Fruit fly (Drosophila melanogaster): ENCODE data around the gene spz4.

Gene spz4

dm6 chr2L:11456667-11457222 lies 44.8 kb upstream of the spz4 start (continued):
- TF ChIP-seq hkb (optimal IDR thresholded peaks at IDR 0.05) (no peak), hkb (GFP tag; IDR thresholded peaks at IDR 0.05) (0 out of 2 replicates have a peak, but pooled peaks have one; percentile 8), CG7786 (GFP tag; optimal IDR thresholded peaks at IDR 0.05) (no peak), CG32767 (GFP tag; IDR thresholded peaks at IDR 0.05) (no peak), ewg (GFP tag; optimal IDR thresholded peaks at IDR 0.05) (no peak)

DNA sequence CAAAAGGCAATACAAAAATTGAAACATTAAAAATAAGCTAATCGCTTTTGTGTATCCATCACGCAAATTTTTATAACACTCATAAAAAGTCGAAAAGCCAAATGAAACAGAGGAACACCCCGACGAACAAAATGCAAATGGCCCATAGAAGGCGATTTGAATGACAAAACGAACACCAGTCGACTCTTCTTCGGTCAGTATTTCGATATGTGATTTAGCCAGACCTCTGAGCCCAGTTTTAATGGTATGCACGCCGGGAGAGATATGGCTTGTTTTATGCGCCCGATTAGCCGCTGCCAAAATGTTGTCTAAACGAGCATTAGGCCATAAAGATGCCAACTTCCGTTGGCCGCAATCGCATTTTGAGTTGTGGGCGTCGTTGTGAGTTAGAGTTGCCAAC lies 33.4 kb upstream of the spz4 start:
- peak; percentile 5 for TF ChIP-seq Vsx1 (GFP tag; optimal IDR thresholded peaks at IDR 0.05)
- no peak for TF ChIP-seq disco-r (GFP tag; optimal IDR thresholded peaks at IDR 0.05)
- TF ChIP-seq sd (tag; optimal IDR thresholded peaks at IDR 0.05), result peak; percentile 41
- peak; percentile 45 for TF ChIP-seq salm (tag; optimal IDR thresholded peaks at IDR 0.05)
- TF ChIP-seq vvl (GFP tag; IDR thresholded peaks at IDR 0.05), result peak; percentile 59; the same call in 1 of the 2 replicates
- TF ChIP-seq CG12769 (tag; optimal IDR thresholded peaks at IDR 0.05), result peak; percentile 53
- no peak for TF ChIP-seq HmgZ (tag; optimal IDR thresholded peaks at IDR 0.05)
- peak; percentile 53 for TF ChIP-seq abd-A (tag; optimal IDR thresholded peaks at IDR 0.05)
- no peak for TF ChIP-seq Nf-YA (GFP tag; IDR thresholded peaks at IDR 0.05)
- TF ChIP-seq dimm (GFP tag; IDR thresholded peaks at IDR 0.05), result no peak

DNA sequence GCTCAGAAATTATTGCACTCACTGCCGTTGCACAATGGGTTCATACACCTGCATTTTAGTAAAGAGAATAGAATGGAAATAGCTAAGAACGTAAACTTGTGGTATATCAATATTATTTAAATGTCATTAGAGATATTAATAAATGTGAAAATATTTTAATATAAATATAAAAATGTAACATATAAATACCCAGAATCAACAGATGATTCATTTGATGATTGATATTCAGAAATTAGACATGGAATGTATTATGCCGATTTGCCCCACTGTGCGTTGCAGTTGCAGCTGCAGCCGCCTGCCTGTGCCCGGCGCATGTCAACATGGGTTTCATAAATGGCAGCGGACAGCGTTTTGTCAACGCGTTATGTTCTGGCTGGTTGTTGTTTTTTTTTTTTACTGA lies 31.5 kb upstream of the spz4 start:
- peak in 1 of 2 experiments; percentile 49 for TF ChIP-seq bsh (GFP tag; optimal IDR thresholded peaks at IDR 0.05)
- TF ChIP-seq CG18262 (tag; optimal IDR thresholded peaks at IDR 0.05), result peak; percentile 56
- peak; percentile 34 for TF ChIP-seq CG4424 (GFP tag; optimal IDR thresholded peaks at IDR 0.05)
- TF ChIP-seq Neu2 (GFP tag; optimal IDR thresholded peaks at IDR 0.05; ENCODE audit: borderline replicate concordance), result no peak
- peak; percentile 23 for TF ChIP-seq CG8924 (tag; optimal IDR thresholded peaks at IDR 0.05)
- TF ChIP-seq phol (tag; optimal IDR thresholded peaks at IDR 0.05), result peak; percentile 35
- peak; percentile 62 for TF ChIP-seq zen (tag; optimal IDR thresholded peaks at IDR 0.05)
- TF ChIP-seq CG8388 (GFP tag; optimal IDR thresholded peaks at IDR 0.05), result peak; percentile 25
- TF ChIP-seq bbx (GFP tag; IDR thresholded peaks at IDR 0.05; ENCODE audit: partially characterized antibody), result no peak
- TF ChIP-seq sc (optimal IDR thresholded peaks at IDR 0.05), result no peak
- TF ChIP-seq sc (GFP tag; optimal IDR thresholded peaks at IDR 0.05), result peak; percentile 15
- TF ChIP-seq CG14710 (tag; optimal IDR thresholded peaks at IDR 0.05), result peak; percentile 47
- no peak for TF ChIP-seq slp2 (GFP tag; optimal IDR thresholded peaks at IDR 0.05)
- peak; percentile 39 for TF ChIP-seq Blimp-1 (GFP tag; optimal IDR thresholded peaks at IDR 0.05)
- no peak for TF ChIP-seq ATbp (GFP tag; optimal IDR thresholded peaks at IDR 0.05)
- TF ChIP-seq mirr (GFP tag; optimal IDR thresholded peaks at IDR 0.05), result no peak
- TF ChIP-seq dmrt11E (tag; optimal IDR thresholded peaks at IDR 0.05), result peak; percentile 54
- TF ChIP-seq Oli (tag; optimal IDR thresholded peaks at IDR 0.05), result peak; percentile 2
- TF ChIP-seq D19A (tag; optimal IDR thresholded peaks at IDR 0.05), result peak; percentile 18
- peak; percentile 52; the same call in 2 of the 3 replicates for TF ChIP-seq CG17361 (GFP tag; IDR thresholded peaks at IDR 0.05)
- TF ChIP-seq CG31441 (GFP tag; IDR thresholded peaks at IDR 0.05), result peak; percentile 48; the same call in 1 of the 2 replicates
- TF ChIP-seq CG10321 (GFP tag; IDR thresholded peaks at IDR 0.05), result no peak
- peak; percentile 14 for TF ChIP-seq unpg (GFP tag; optimal IDR thresholded peaks at IDR 0.05)
- no peak for TF ChIP-seq nerfin-1 (tag; optimal IDR thresholded peaks at IDR 0.05)
- peak; percentile 50 for TF ChIP-seq CG15696 (tag; optimal IDR thresholded peaks at IDR 0.05)
- peak; percentile 31 for TF ChIP-seq CG17829 (tag; optimal IDR thresholded peaks at IDR 0.05)
- peak in 1 of 3 experiments; percentile 68 for TF ChIP-seq lola (GFP tag; optimal IDR thresholded peaks at IDR 0.05)
- TF ChIP-seq kay (GFP tag; optimal IDR thresholded peaks at IDR 0.05), result no peak
- no peak for TF ChIP-seq pita (GFP tag; optimal IDR thresholded peaks at IDR 0.05)
- TF ChIP-seq CG9727 (GFP tag; optimal IDR thresholded peaks at IDR 0.05), result peak; percentile 35
- peak; percentile 3 for TF ChIP-seq fd96Cb (tag; optimal IDR thresholded peaks at IDR 0.05)
- peak; percentile 8 for TF ChIP-seq trem (tag; optimal IDR thresholded peaks at IDR 0.05)
